Fruit fly (Drosophila melanogaster) whole organism, embryonic: Measurements from ENCODE around the gene Cda5.

Experiments
- Ada2b ChIP-seq: fragments of 200-800 bp; sonication (Bioruptor generic); IDR thresholded peaks from 2 replicates; pipeline ENCODE4 v1.3.6; 2022; ENCODE audit warnings: missing biosample characterization, missing genetic modification characterization
- BtbVII ChIP-seq: fragments of 200-800 bp; sonication (Bioruptor generic); optimal IDR thresholded peaks from 3 replicates; lab custom pipeline; 2017; ENCODE audit warnings: missing biosample characterization, mild to moderate bottlenecking, missing genetic modification characterization
- CG10147 ChIP-seq: fragments of 200-800 bp; sonication (Bioruptor generic); optimal IDR thresholded peaks from 2 replicates; lab custom pipeline; 2019; ENCODE audit warnings: missing biosample characterization, mild to moderate bottlenecking, missing genetic modification characterization, moderate library complexity
- CG10979 ChIP-seq: fragments of 200-800 bp; sonication (Bioruptor generic); optimal IDR thresholded peaks from 2 replicates; lab custom pipeline; 2018; ENCODE audit warnings: missing biosample characterization, mild to moderate bottlenecking, missing genetic modification characterization, moderate library complexity
- CG12219 ChIP-seq: fragments of 200-800 bp; sonication (Bioruptor generic); optimal IDR thresholded peaks from 3 replicates; lab custom pipeline; 2018; ENCODE audit warnings: missing biosample characterization, mild to moderate bottlenecking, missing genetic modification characterization
- CG13894 ChIP-seq: fragments of 200-800 bp; sonication (Bioruptor generic); optimal IDR thresholded peaks from 3 replicates; lab custom pipeline; 2018; ENCODE audit warnings: missing biosample characterization, mild to moderate bottlenecking, missing genetic modification characterization, moderate library complexity
- CG14014 ChIP-seq: fragments of 200-800 bp; sonication (Bioruptor generic); IDR thresholded peaks from 2 replicates; pipeline ENCODE4 v1.3.6; 2022; ENCODE audit warnings: missing biosample characterization, missing genetic modification characterization
- CG15073 ChIP-seq: fragments of 200-800 bp; sonication (Bioruptor generic); optimal IDR thresholded peaks from 2 replicates; lab custom pipeline; 2016; ENCODE audit warnings: missing biosample characterization, missing genetic modification characterization
- CG1603 ChIP-seq: fragments of 200-800 bp; sonication (Bioruptor generic); optimal IDR thresholded peaks from 2 replicates; lab custom pipeline; 2019; ENCODE audit warnings: missing biosample characterization, mild to moderate bottlenecking, missing genetic modification characterization, moderate library complexity
- CG1792 ChIP-seq: fragments of 200-800 bp; sonication (Bioruptor generic); optimal IDR thresholded peaks from 2 replicates; lab custom pipeline; 2016; ENCODE audit warnings: missing biosample characterization, missing genetic modification characterization
- CG2116 ChIP-seq: fragments of 200-800 bp; sonication (Bioruptor generic); optimal IDR thresholded peaks from 3 replicates; lab custom pipeline; 2018; ENCODE audit warnings: missing biosample characterization, mild to moderate bottlenecking, missing genetic modification characterization
- CG2120 ChIP-seq: fragments of 200-800 bp; sonication (Bioruptor generic); optimal IDR thresholded peaks from 3 replicates; lab custom pipeline; 2016; ENCODE audit warnings: missing biosample characterization, missing genetic modification characterization
- CG3281 ChIP-seq: fragments of 200-800 bp; sonication (Bioruptor generic); optimal IDR thresholded peaks from 3 replicates; lab custom pipeline; 2017; ENCODE audit warnings: missing biosample characterization, mild to moderate bottlenecking, missing genetic modification characterization
- CG33557 ChIP-seq: fragments of 200-800 bp; sonication (Bioruptor generic); optimal IDR thresholded peaks from 2 replicates; lab custom pipeline; 2019; ENCODE audit warnings: missing biosample characterization, mild to moderate bottlenecking, missing genetic modification characterization, moderate library complexity
- CG3847 ChIP-seq: fragments of 200-800 bp; sonication (Bioruptor generic); IDR thresholded peaks from 2 replicates; pipeline ENCODE4 v1.3.6; 2022; ENCODE audit warnings: missing biosample characterization, missing genetic modification characterization
- CG3995 ChIP-seq: fragments of 200-800 bp; sonication (Bioruptor generic); optimal IDR thresholded peaks from 3 replicates; lab custom pipeline; 2016; ENCODE audit warnings: missing biosample characterization, missing genetic modification characterization
- CG43689 ChIP-seq: fragments of 200-800 bp; sonication (Bioruptor generic); IDR thresholded peaks from 2 replicates; pipeline ENCODE4 v1.3.6; 2022; ENCODE audit warnings: missing biosample characterization, missing genetic modification characterization
- CG5953 ChIP-seq: fragments of 200-800 bp; sonication (Bioruptor generic); IDR thresholded peaks from 2 replicates; pipeline ENCODE4 v1.3.6; 2022; ENCODE audit warnings: missing biosample characterization, missing genetic modification characterization
- CG6654 ChIP-seq: fragments of 200-800 bp; sonication (Bioruptor generic); optimal IDR thresholded peaks from 2 replicates; lab custom pipeline; 2017; ENCODE audit warnings: missing biosample characterization, mild to moderate bottlenecking, missing genetic modification characterization
- CG6683 ChIP-seq: fragments of 200-800 bp; sonication (Bioruptor generic); optimal IDR thresholded peaks from 2 replicates; lab custom pipeline; 2017; ENCODE audit warnings: missing biosample characterization, mild to moderate bottlenecking, missing genetic modification characterization, missing genetic modification reagents
- CG8388 ChIP-seq: fragments of 200-800 bp; sonication (Bioruptor generic); optimal IDR thresholded peaks from 2 replicates; lab custom pipeline; 2019; ENCODE audit warnings: missing biosample characterization, mild to moderate bottlenecking, missing genetic modification characterization, moderate library complexity
- CG9932 ChIP-seq: fragments of 200-800 bp; sonication (Bioruptor generic); IDR thresholded peaks from 2 replicates; pipeline ENCODE4 v1.3.6; 2022; ENCODE audit warnings: missing biosample characterization, missing genetic modification characterization
- Elba2 ChIP-seq: fragments of 200-800 bp; sonication (Bioruptor generic); optimal IDR thresholded peaks from 3 replicates; lab custom pipeline; 2016; ENCODE audit warnings: missing biosample characterization, missing genetic modification characterization
- H15 ChIP-seq: fragments of 200-800 bp; sonication (Bioruptor generic); IDR thresholded peaks from 3 replicates; pipeline ENCODE4 v1.3.6; 2022; ENCODE audit warnings: missing biosample characterization, missing genetic modification characterization
- Myb ChIP-seq: fragments of 200-800 bp; sonication (Bioruptor generic); optimal IDR thresholded peaks from 2 replicates; lab custom pipeline; 2016; ENCODE audit warnings: missing biosample characterization, missing genetic modification characterization
- Rfx ChIP-seq: fragments of 200-800 bp; sonication (Bioruptor generic); IDR thresholded peaks from 2 replicates; pipeline ENCODE4 v1.3.6; 2022; ENCODE audit warnings: missing biosample characterization, missing genetic modification characterization
- Sry-β ChIP-seq: fragments of 200-800 bp; sonication (Bioruptor generic); optimal IDR thresholded peaks from 2 replicates; lab custom pipeline; 2018; ENCODE audit warnings: missing biosample characterization, mild to moderate bottlenecking, missing genetic modification characterization, moderate library complexity
- Usf ChIP-seq: fragments of 200-800 bp; sonication (Bioruptor generic); optimal IDR thresholded peaks from 2 replicates; lab custom pipeline; 2017; ENCODE audit warnings: missing genotype, missing biosample characterization, missing genetic modification characterization
- Xrp1 ChIP-seq: fragments of 200-800 bp; sonication (Bioruptor generic); IDR thresholded peaks from 2 replicates; pipeline ENCODE4 v1.3.6; 2022; ENCODE audit warnings: missing biosample characterization, missing genetic modification characterization
- YL-1 ChIP-seq: fragments of 200-800 bp; sonication (Bioruptor generic); optimal IDR thresholded peaks from 3 replicates; lab custom pipeline; 2017; ENCODE audit warnings: missing biosample characterization, mild to moderate bottlenecking, missing genetic modification characterization
- ci ChIP-seq: fragments of 200-800 bp; sonication (Bioruptor generic); IDR thresholded peaks from 3 replicates; pipeline ENCODE4 v1.3.6; 2022; ENCODE audit warnings: missing biosample characterization, missing genetic modification characterization
- crp ChIP-seq, 2 experiments: fragments of 200-800 bp; sonication (Bioruptor generic); optimal IDR thresholded peaks; 2 replicates in 1 of 2; 3 replicates in 1 of 2; lab custom pipeline; 2017; ENCODE audit warnings: missing biosample characterization in 2 of 2, missing genetic modification characterization in 2 of 2, mild to moderate bottlenecking in 1 of 2, moderate library complexity in 1 of 2
- dan ChIP-seq: fragments of 200-800 bp; sonication (Bioruptor generic); IDR thresholded peaks from 2 replicates; pipeline ENCODE4 v1.3.6; 2022; ENCODE audit warnings: missing biosample characterization, missing genetic modification characterization
- dmrt11E ChIP-seq: fragments of 200-800 bp; sonication (Bioruptor generic); optimal IDR thresholded peaks from 3 replicates; lab custom pipeline; 2018; ENCODE audit warnings: missing biosample characterization, mild to moderate bottlenecking, missing genetic modification characterization, moderate library complexity
- exex ChIP-seq: fragments of 200-800 bp; sonication (Bioruptor generic); optimal IDR thresholded peaks from 4 replicates; lab custom pipeline; 2018; ENCODE audit warnings: missing biosample characterization, mild to moderate bottlenecking, missing genetic modification characterization, moderate library complexity
- hkb ChIP-seq, 2 experiments: fragments of 200-800 bp in 1 of 2; fragments of >200 bp in 1 of 2; sonication (Bioruptor generic) in 1 of 2; IDR thresholded peaks in 1 of 2; optimal IDR thresholded peaks in 1 of 2; 2 replicates each; pipeline versions ENCODE4 v1.3.6 to Lab custom; 2017 to 2022; ENCODE audit warnings: missing biosample characterization in 1 of 2, missing genetic modification characterization in 1 of 2
- ind ChIP-seq: fragments of 200-800 bp; sonication (Bioruptor generic); optimal IDR thresholded peaks from 3 replicates; lab custom pipeline; 2016; ENCODE audit warnings: missing biosample characterization, missing genetic modification characterization
- kah ChIP-seq: fragments of 200-800 bp; sonication (Bioruptor generic); optimal IDR thresholded peaks from 2 replicates; lab custom pipeline; 2018; ENCODE audit warnings: missing biosample characterization, mild to moderate bottlenecking, missing genetic modification characterization
- lilli ChIP-seq: fragments of 200-800 bp; sonication (Bioruptor generic); optimal IDR thresholded peaks from 3 replicates; lab custom pipeline; 2016; ENCODE audit warnings: missing biosample characterization, missing genetic modification characterization
- nerfin-1 ChIP-seq: fragments of 200-800 bp; sonication (Bioruptor generic); optimal IDR thresholded peaks from 3 replicates; lab custom pipeline; 2019; ENCODE audit warnings: missing biosample characterization, mild to moderate bottlenecking, missing genetic modification characterization, moderate library complexity
- odd ChIP-seq: fragments of 200-800 bp; sonication (Bioruptor generic); optimal IDR thresholded peaks from 2 replicates; lab custom pipeline; 2017; ENCODE audit warnings: missing biosample characterization, mild to moderate bottlenecking, missing genetic modification characterization
- phol ChIP-seq: fragments of 200-800 bp; sonication (Bioruptor generic); optimal IDR thresholded peaks from 3 replicates; lab custom pipeline; 2018; ENCODE audit warnings: missing biosample characterization, mild to moderate bottlenecking, missing genetic modification characterization, moderate library complexity
- pita ChIP-seq: fragments of 200-800 bp; sonication (Bioruptor generic); optimal IDR thresholded peaks from 2 replicates; lab custom pipeline; 2017; ENCODE audit warnings: missing biosample characterization, mild to moderate bottlenecking, missing genetic modification characterization
- pros ChIP-seq: fragments of 200-800 bp; sonication (Bioruptor generic); optimal IDR thresholded peaks from 3 replicates; lab custom pipeline; 2019; ENCODE audit warnings: missing biosample characterization, mild to moderate bottlenecking, missing genetic modification characterization, moderate library complexity
- scrt ChIP-seq: fragments of 200-800 bp; sonication (Bioruptor generic); optimal IDR thresholded peaks from 2 replicates; lab custom pipeline; 2018; ENCODE audit warnings: missing biosample characterization, mild to moderate bottlenecking, missing genetic modification characterization, moderate library complexity
- sens ChIP-seq: fragments of 200-800 bp; sonication (Bioruptor generic); peaks from one replicate; lab custom pipeline; 2016; ENCODE audit warnings: missing biosample characterization, missing genetic modification characterization
- sqz ChIP-seq: fragments of 200-800 bp; sonication (Bioruptor generic); optimal IDR thresholded peaks from 3 replicates; lab custom pipeline; 2018; ENCODE audit warnings: missing biosample characterization, mild to moderate bottlenecking, missing genetic modification characterization
- sr ChIP-seq: fragments of 200-800 bp; sonication (Bioruptor generic); IDR thresholded peaks from 3 replicates; pipeline ENCODE4 v1.3.6; 2022; ENCODE audit warnings: missing biosample characterization, missing genetic modification characterization
- usp ChIP-seq: fragments of >200 bp; optimal IDR thresholded peaks from 2 replicates; lab custom pipeline; 2017; ENCODE audit warnings: missing biosample characterization, missing genetic modification characterization
- zfh1 ChIP-seq: fragments of 200-800 bp; sonication (Bioruptor generic); IDR thresholded peaks from 3 replicates; pipeline ENCODE4 v1.3.6; 2022; ENCODE audit warnings: missing biosample characterization, missing genetic modification characterization

The Cda5 gene

dm6 chr2L:87255-87723 is 22.1 kb upstream of the Cda5 start, which contains the start of gene net (continued):
- TF ChIP-seq kah (GFP tag; lab: Kevin White, UChicago) (peak; percentile 60), ci (peak; percentile 66; the same call in 2 of the 3 replicates), phol (tag; lab: Kevin White, UChicago) (peak; percentile 65), CG8388 (GFP tag; lab: Kevin White, UChicago) (peak; percentile 53), crp (GFP tag; optimal IDR thresholded peaks at IDR 0.05; lab: Kevin White, UChicago) (peak in 1 of 2 experiments; percentile 15), CG1792 (GFP tag; lab: Kevin White, UChicago) (no peak), odd (GFP tag; lab: Kevin White, UChicago) (peak; percentile 74), CG1603 (no peak), CG10147 (GFP tag; lab: Kevin White, UChicago) (peak; percentile 80), sens (GFP tag; lab: Kevin White, UChicago) (peak; percentile 85), CG3995 (peak; percentile 27), Elba2 (GFP tag; lab: Kevin White, UChicago) (no peak), dan (GFP tag; lab: Robert Waterston, UW) (no peak), pros (no peak), CG6654 (GFP tag; lab: Kevin White, UChicago) (peak; percentile 13), nerfin-1 (tag; lab: Kevin White, UChicago) (peak; percentile 54), Xrp1 (peak; percentile 69), CG2116 (GFP tag; lab: Kevin White, UChicago) (peak; percentile 29), exex (tag; lab: Kevin White, UChicago) (peak; percentile 64), lilli (GFP tag; lab: Kevin White, UChicago) (peak; percentile 56), scrt (GFP tag; lab: Kevin White, UChicago) (peak; percentile 79), sqz (GFP tag; lab: Kevin White, UChicago) (peak; percentile 74), zfh1 (GFP tag; lab: Robert Waterston, UW) (0 out of 3 replicates have a peak, but pooled peaks have one; percentile 54), CG15073 (GFP tag; lab: Kevin White, UChicago) (no peak), Sry-β (GFP tag; lab: Kevin White, UChicago) (peak; percentile 96), CG3847 (GFP tag; lab: Robert Waterston, UW) (no peak; the same call in 1 of the 2 replicates), CG5953 (GFP tag; lab: Robert Waterston, UW) (no peak), CG33557 (GFP tag; lab: Kevin White, UChicago) (peak; percentile 73), CG43689 (GFP tag; lab: Robert Waterston, UW) (peak; percentile 32; the same call in 1 of the 2 replicates), Myb (no peak), dmrt11E (tag; lab: Kevin White, UChicago) (peak; percentile 65), hkb (optimal IDR thresholded peaks at IDR 0.05; lab: Kevin White, UChicago) (no peak), hkb (GFP tag; IDR thresholded peaks at IDR 0.05; lab: Robert Waterston, UW) (0 out of 2 replicates have a peak, but pooled peaks have one; percentile 39), usp (GFP tag; lab: Kevin White, UChicago) (no peak), sr (GFP tag; lab: Robert Waterston, UW) (no peak), CG3281 (GFP tag; lab: Kevin White, UChicago) (peak; percentile 85), CG12219 (GFP tag; lab: Kevin White, UChicago) (peak; percentile 41), CG6683 (GFP tag; lab: Kevin White, UChicago) (peak; percentile 58), CG2120 (GFP tag; lab: Kevin White, UChicago) (peak; percentile 57), H15 (no peak), BtbVII (GFP tag; lab: Kevin White, UChicago) (peak; percentile 77), pita (GFP tag; lab: Kevin White, UChicago) (no peak), CG14014 (GFP tag; lab: Robert Waterston, UW) (peak; percentile 79; the same call in 1 of the 2 replicates), Rfx (GFP tag; lab: Robert Waterston, UW) (peak; percentile 74; the same call in 1 of the 2 replicates), Ada2b (peak; percentile 47; the same call in 1 of the 2 replicates), ind (peak; percentile 51), YL-1 (GFP tag; lab: Kevin White, UChicago) (peak; percentile 27), CG9932 (GFP tag; lab: Robert Waterston, UW) (peak; percentile 74), CG10979 (tag; lab: Kevin White, UChicago) (peak; percentile 61), CG13894 (tag; lab: Kevin White, UChicago) (peak; percentile 85), Usf (no peak)
